Fruit fly (Drosophila melanogaster) S2 (cell line): ENCODE measurements around the gene MED17.

Experiments
- CG8478 ChIP-seq: fragments of >200 bp; optimal IDR thresholded peaks from 2 replicates; lab custom pipeline; 2018
- CTCF ChIP-seq, 2 experiments: fragments of >200 bp; optimal IDR thresholded peaks; 2 replicates each; lab custom pipeline; 2018

- TF ChIP-seq CTCF (optimal IDR thresholded peaks at IDR 0.05; lab: Kevin White, UChicago) (no peak), CG8478 (lab: Kevin White, UChicago) (no peak)
These were observed 21.8 kb upstream of the MED17 start, which contains the start of the genes CG7215 and Prx5 for dm6 chr3R:18167173-18167415.
